Worm (Caenorhabditis elegans) whole organism, L4 larva: ENCODE results near the gene Y43H11AL.1.

Experiments
- F49E8.2 ChIP-seq: sonication (generic microtip); optimal IDR thresholded peaks from 2 replicates; lab custom pipeline; 2016; ENCODE audit warnings: missing compliant biosample characterization, mild to moderate bottlenecking, missing genetic modification characterization, borderline replicate concordance
- R02D3.7 ChIP-seq: fragments of 150-350 bp; sonication (generic microtip); optimal IDR thresholded peaks from 3 replicates; lab custom pipeline; 2014; ENCODE audit warnings: missing biosample characterization, missing genetic modification characterization
- T20F7.1 ChIP-seq: fragments of 200-800 bp; sonication (Bioruptor generic); optimal IDR thresholded peaks from 2 replicates; lab custom pipeline; 2018; ENCODE audit warnings: mild to moderate bottlenecking, missing genetic modification characterization, missing compliant biosample characterization
- Y105C5A.15 ChIP-seq: fragments of 200-800 bp; sonication (Bioruptor generic); IDR thresholded peaks from 2 replicates; pipeline ENCODE4 v1.3.6; 2022; ENCODE audit warnings: missing genetic modification characterization, missing compliant biosample characterization
- ama-1 ChIP-seq: fragments of 150-350 bp; optimal IDR thresholded peaks from 2 replicates; lab custom pipeline; 2014; ENCODE audit warnings: inconsistent platforms, mixed read lengths
- ceh-20 ChIP-seq: fragments of 200-800 bp; sonication (Bioruptor generic); IDR thresholded peaks from 2 replicates; pipeline ENCODE4 v1.3.6; 2022; ENCODE audit warnings: missing genetic modification reagents, missing genetic modification characterization, missing compliant biosample characterization
- cey-2 ChIP-seq: sonication (generic microtip); optimal IDR thresholded peaks from 3 replicates; lab custom pipeline; 2017; ENCODE audit warnings: missing genetic modification characterization, mild to moderate bottlenecking, missing compliant biosample characterization, antibody characterized with exemption, borderline replicate concordance; ENCODE audit not compliant: insufficient read depth
- ctbp-1 ChIP-seq: fragments of 200-800 bp; sonication (Bioruptor generic); IDR thresholded peaks from 2 replicates; pipeline ENCODE4 v1.3.6; 2022; ENCODE audit warnings: missing genetic modification reagents, missing genetic modification characterization, missing compliant biosample characterization
- daf-12 ChIP-seq: fragments of 150-350 bp; optimal IDR thresholded peaks from 2 replicates; lab custom pipeline; 2014; ENCODE audit warnings: missing biosample characterization, missing genetic modification reagents, missing genetic modification characterization
- daf-16 ChIP-seq, 3 experiments: sonication (generic microtip); optimal IDR thresholded peaks; 2 replicates each; lab custom pipeline; 2016 to 2017; ENCODE audit warnings: missing genetic modification characterization in 3 of 3, missing genetic modification reagents in 3 of 3, mild to moderate bottlenecking in 2 of 3, missing compliant biosample characterization in 2 of 3, missing biosample characterization in 1 of 3, moderate library complexity in 1 of 3
- dmd-6 ChIP-seq: fragments of 200-800 bp; sonication (Bioruptor generic); IDR thresholded peaks from 2 replicates; pipeline ENCODE4 v1.3.6; 2022; ENCODE audit warnings: missing genetic modification reagents, missing genetic modification characterization, missing compliant biosample characterization
- dpl-1 ChIP-seq: fragments of 150-350 bp; optimal IDR thresholded peaks from 2 replicates; lab custom pipeline; 2014; ENCODE audit warnings: missing biosample characterization, missing genetic modification reagents, missing genetic modification characterization
- dve-1 ChIP-seq: sonication (generic microtip); optimal IDR thresholded peaks from 2 replicates; lab custom pipeline; 2017; ENCODE audit warnings: antibody characterized with exemption, mild to moderate bottlenecking, missing genetic modification characterization, missing compliant biosample characterization; ENCODE audit not compliant: insufficient read depth
- egl-27 ChIP-seq: sonication (generic microtip); optimal IDR thresholded peaks from 3 replicates; lab custom pipeline; 2017; ENCODE audit warnings: missing biosample characterization, missing genetic modification reagents, missing genetic modification characterization
- gei-8 ChIP-seq: fragments of 200-800 bp; sonication (Bioruptor generic); optimal IDR thresholded peaks from 2 replicates; lab custom pipeline; 2018; ENCODE audit warnings: mild to moderate bottlenecking, missing genetic modification characterization, missing compliant biosample characterization
- lim-7 ChIP-seq: fragments of 200-800 bp; sonication (Bioruptor generic); IDR thresholded peaks from 2 replicates; pipeline ENCODE4 v1.3.6; 2022; ENCODE audit warnings: missing genetic modification characterization, missing compliant biosample characterization
- lin-39 ChIP-seq: fragments of 150-350 bp; optimal IDR thresholded peaks from 2 replicates; lab custom pipeline; 2014; ENCODE audit warnings: missing biosample characterization, missing genetic modification reagents, missing genetic modification characterization
- mdl-1 ChIP-seq, 2 experiments: fragments of 150-350 bp in 1 of 2; sonication (generic microtip) in 1 of 2; optimal IDR thresholded peaks; 2 replicates each; lab custom pipeline; 2014 to 2017; ENCODE audit warnings: missing biosample characterization in 2 of 2, missing genetic modification characterization in 2 of 2
- mdt-29 ChIP-seq: fragments of 200-800 bp; sonication (Bioruptor generic); IDR thresholded peaks from 2 replicates; pipeline ENCODE4 v1.3.6; 2022; ENCODE audit warnings: missing genetic modification reagents, missing genetic modification characterization, missing compliant biosample characterization
- mep-1 ChIP-seq: fragments of 150-350 bp; sonication (generic microtip); optimal IDR thresholded peaks from 3 replicates; lab custom pipeline; 2014; ENCODE audit warnings: missing biosample characterization, missing genetic modification characterization
- mxl-2 ChIP-seq: fragments of 200-800 bp; sonication (Bioruptor generic); conservative IDR thresholded peaks from 2 replicates; pipeline ENCODE4 v1.3.6; 2022; ENCODE audit warnings: missing genetic modification reagents, missing genetic modification characterization, missing compliant biosample characterization
- mxl-3 ChIP-seq: fragments of 200-800 bp; sonication (Bioruptor generic); optimal IDR thresholded peaks from 2 replicates; lab custom pipeline; 2018; ENCODE audit warnings: mild to moderate bottlenecking, missing genetic modification characterization, missing compliant biosample characterization
- nhr-11 ChIP-seq: fragments of 150-350 bp; optimal IDR thresholded peaks from 2 replicates; lab custom pipeline; 2014; ENCODE audit warnings: missing biosample characterization, missing genetic modification characterization
- nhr-28 ChIP-seq: fragments of 150-350 bp; optimal IDR thresholded peaks from 2 replicates; lab custom pipeline; 2014; ENCODE audit warnings: missing biosample characterization, missing genetic modification characterization
- nhr-41 ChIP-seq: fragments of 200-800 bp; sonication (Bioruptor generic); IDR thresholded peaks from 2 replicates; pipeline ENCODE4 v1.3.6; 2022; ENCODE audit warnings: missing genetic modification reagents, missing genetic modification characterization, missing compliant biosample characterization
- nhr-42 ChIP-seq: fragments of 200-800 bp; sonication (Bioruptor generic); IDR thresholded peaks from 2 replicates; pipeline ENCODE4 v1.3.6; 2022; ENCODE audit warnings: missing genetic modification characterization, missing compliant biosample characterization
- nhr-6 ChIP-seq: fragments of 150-350 bp; optimal IDR thresholded peaks from 2 replicates; lab custom pipeline; 2014; ENCODE audit warnings: missing biosample characterization, missing genetic modification characterization
- nhr-76 ChIP-seq: fragments of 150-350 bp; optimal IDR thresholded peaks from 2 replicates; lab custom pipeline; 2014; ENCODE audit warnings: missing biosample characterization, missing genetic modification characterization
- pha-4 ChIP-seq, 2 experiments: fragments of 150-350 bp in 1 of 2; fragments of 200-800 bp in 1 of 2; sonication (Bioruptor generic) in 1 of 2; IDR thresholded peaks in 1 of 2; optimal IDR thresholded peaks in 1 of 2; 2 replicates each; pipeline versions ENCODE4 v1.3.6 to Lab custom; 2014 to 2022; ENCODE audit warnings: missing genetic modification characterization in 2 of 2, missing genetic modification reagents in 2 of 2, missing biosample characterization in 1 of 2, missing compliant biosample characterization in 1 of 2
- php-3 ChIP-seq: fragments of 200-800 bp; sonication (Bioruptor generic); IDR thresholded peaks from 2 replicates; pipeline ENCODE4 v1.3.6; 2022; ENCODE audit warnings: missing genetic modification reagents, missing genetic modification characterization, missing compliant biosample characterization
- pqm-1 ChIP-seq: sonication (generic microtip); optimal IDR thresholded peaks from 2 replicates; lab custom pipeline; 2017; ENCODE audit warnings: missing biosample characterization, missing genetic modification characterization
- saeg-2 ChIP-seq: fragments of 200-800 bp; sonication (Bioruptor generic); IDR thresholded peaks from 2 replicates; pipeline ENCODE4 v1.3.6; 2022; ENCODE audit warnings: missing genetic modification reagents, missing genetic modification characterization, missing compliant biosample characterization
- snpc-4 ChIP-seq: fragments of 150-350 bp; optimal IDR thresholded peaks from 2 replicates; lab custom pipeline; 2014; ENCODE audit warnings: missing biosample characterization, missing genetic modification characterization
- spr-1 ChIP-seq: sonication (generic microtip); optimal IDR thresholded peaks from 2 replicates; lab custom pipeline; 2016; ENCODE audit warnings: mild to moderate bottlenecking, missing genetic modification characterization, missing compliant biosample characterization
- tag-97 ChIP-seq: fragments of 200-800 bp; sonication (Bioruptor generic); IDR thresholded peaks from 2 replicates; pipeline ENCODE4 v1.3.6; 2022; ENCODE audit warnings: missing genetic modification characterization, missing compliant biosample characterization
- unc-39 ChIP-seq: sonication (generic microtip); optimal IDR thresholded peaks from 2 replicates; lab custom pipeline; 2017; ENCODE audit warnings: missing biosample characterization, missing genetic modification characterization
- unc-62 ChIP-seq, 3 experiments: fragments of 150-350 bp in 1 of 3; sonication (generic microtip); optimal IDR thresholded peaks in 2 of 3; peaks in 1 of 3; 1 replicate in 1 of 3; 2 replicates in 2 of 3; lab custom pipeline; 2014 to 2017; ENCODE audit warnings: missing biosample characterization in 3 of 3, missing genetic modification characterization in 3 of 3, missing genetic modification reagents in 3 of 3, missing genotype in 1 of 3
- zag-1 ChIP-seq: fragments of 150-350 bp; optimal IDR thresholded peaks from 2 replicates; lab custom pipeline; 2014; ENCODE audit warnings: missing biosample characterization, missing genetic modification characterization

Gene Y43H11AL.1

DNA sequence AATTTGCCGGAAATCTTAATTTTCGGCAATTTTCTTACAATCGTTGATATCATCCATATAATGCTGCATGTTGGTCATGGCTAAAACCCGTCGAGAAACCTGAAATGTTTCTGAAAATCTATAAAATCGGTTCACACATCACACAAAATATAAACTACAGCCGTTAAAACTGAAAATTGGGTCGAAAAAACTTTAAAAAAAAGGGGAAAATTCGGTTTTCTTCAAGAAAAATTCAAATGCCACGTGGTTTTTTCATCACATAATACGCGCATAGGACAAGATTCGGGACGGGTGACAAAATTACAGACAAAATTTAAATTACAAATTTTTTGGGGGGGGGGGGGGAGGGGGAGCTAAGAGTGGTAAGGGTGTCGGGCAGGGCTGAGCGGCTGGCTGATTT lies at the start of gene Y43H11AL.1:
Gene Y43H11AL.1, minus strand, starts transcription at position 101 of the 400 bp plus-strand sequence.
- no peak for TF ChIP-seq mxl-2 (GFP tag; lab: Robert Waterston, UW)
- no peak for TF ChIP-seq mdl-1 (tag; optimal IDR thresholded peaks at IDR 0.05; lab: Kevin White, UChicago)

ce11 chrII:278636-279035 lies 46.1 kb upstream of the Y43H11AL.1 start, which contains the start of gene B0432.8:
TSS of gene B0432.8 (minus strand) at chrII:278736.
- TF ChIP-seq unc-39 (tag; lab: Kevin White, UChicago) (no peak), saeg-2 (GFP tag; lab: Robert Waterston, UW) (no peak), T20F7.1 (GFP tag; lab: Kevin White, UChicago) (no peak)

DNA sequence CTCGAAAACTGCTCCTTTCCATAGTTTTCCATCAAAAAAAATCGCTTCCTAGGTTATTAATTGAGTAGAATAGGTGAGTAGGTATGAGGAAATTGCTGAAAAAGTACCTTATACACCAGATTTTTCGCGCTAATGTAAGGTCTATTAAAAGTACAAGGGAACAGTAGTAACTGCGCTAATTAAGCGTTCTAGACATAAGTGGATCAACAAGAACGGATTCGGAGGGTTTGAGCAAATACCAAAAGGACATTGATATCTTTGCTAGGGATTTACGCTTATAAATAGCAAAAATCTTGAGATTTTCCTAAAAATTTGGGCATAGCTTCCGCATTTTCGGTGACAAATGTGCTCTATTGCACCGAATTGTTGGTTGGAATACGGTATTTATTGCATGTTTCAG lies 41.3 kb upstream of the Y43H11AL.1 start, which contains the start of gene B0432.7:
Gene B0432.7, minus strand, starts transcription at position 101 of the 400 bp plus-strand sequence.
- TF ChIP-seq unc-62 (GFP tag; optimal IDR thresholded peaks at IDR 0.05 in 1 of 2; lab: Kevin White, UChicago) = no peak
- TF ChIP-seq unc-62 (tag; optimal IDR thresholded peaks at IDR 0.05; lab: Kevin White, UChicago) = no peak
- TF ChIP-seq mep-1 (tag; lab: Kevin White, UChicago) = no peak
- no peak for TF ChIP-seq lim-7
- TF ChIP-seq dmd-6 (GFP tag; lab: Robert Waterston, UW) = no peak
- TF ChIP-seq lin-39 = no peak
- no peak for TF ChIP-seq dve-1 (tag; lab: Kevin White, UChicago)
- no peak for TF ChIP-seq F49E8.2
- no peak for TF ChIP-seq R02D3.7
- no peak for TF ChIP-seq nhr-41 (GFP tag; lab: Robert Waterston, UW)
- TF ChIP-seq nhr-11 (tag; lab: Kevin White, UChicago) = no peak
- no peak for TF ChIP-seq cey-2 (tag; lab: Kevin White, UChicago)
- TF ChIP-seq ama-1 (lab: Kevin White, UChicago) = no peak
- TF ChIP-seq snpc-4 (tag; lab: Kevin White, UChicago) = no peak
- no peak for TF ChIP-seq spr-1 (tag; lab: Kevin White, UChicago)

DNA sequence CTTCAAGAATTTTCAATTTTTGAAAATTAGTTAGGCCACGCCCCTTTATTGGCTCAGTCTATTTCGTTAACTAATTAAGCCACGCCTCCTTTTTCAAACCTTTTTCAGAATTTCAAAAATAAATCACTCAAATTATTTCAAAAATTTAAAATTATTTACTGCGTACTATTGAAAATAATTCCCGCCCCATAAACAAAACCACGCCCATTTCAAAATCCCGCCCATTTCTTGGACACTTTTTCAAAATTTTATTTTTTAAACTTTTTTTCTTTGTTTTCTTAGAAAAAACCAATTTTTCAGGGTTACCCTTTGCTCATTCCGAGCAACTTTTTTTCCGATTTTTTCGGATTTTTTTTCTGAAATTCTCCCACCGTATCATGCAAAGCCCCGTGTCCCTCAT lies 31.5 kb upstream of the Y43H11AL.1 start, which contains the start of gene B0432.14:
Gene B0432.14, plus strand, starts transcription at position 301 of the 400 bp plus-strand sequence.
- TF ChIP-seq lim-7 (no peak), nhr-76 (no peak), daf-12 (tag; lab: Kevin White, UChicago) (no peak), mxl-3 (GFP tag; lab: Kevin White, UChicago) (no peak), daf-16 (GFP tag; optimal IDR thresholded peaks at IDR 0.05; lab: Kevin White, UChicago) (no peak), daf-16 (tag; optimal IDR thresholded peaks at IDR 0.05; lab: Kevin White, UChicago) (no peak), dpl-1 (GFP tag; lab: Kevin White, UChicago) (no peak), T20F7.1 (GFP tag; lab: Kevin White, UChicago) (no peak), ctbp-1 (no peak), nhr-6 (tag; lab: Kevin White, UChicago) (no peak), pha-4 (GFP tag; IDR thresholded peaks at IDR 0.05; lab: Robert Waterston, UW) (no peak), pha-4 (tag; optimal IDR thresholded peaks at IDR 0.05; lab: Kevin White, UChicago) (no peak), nhr-28 (tag; lab: Kevin White, UChicago) (no peak), egl-27 (tag; lab: Kevin White, UChicago) (no peak), gei-8 (GFP tag; lab: Kevin White, UChicago) (no peak)
- TF ChIP-seq, all 104 proteins: peak for 0

- TF ChIP-seq php-3 (GFP tag; lab: Robert Waterston, UW) (no peak), nhr-6 (tag; lab: Kevin White, UChicago) (no peak), unc-62 (GFP tag; optimal IDR thresholded peaks at IDR 0.05 in 1 of 2; lab: Kevin White, UChicago) (no peak), unc-62 (tag; optimal IDR thresholded peaks at IDR 0.05; lab: Kevin White, UChicago) (no peak), zag-1 (tag; lab: Kevin White, UChicago) (no peak), Y105C5A.15 (GFP tag; lab: Robert Waterston, UW) (no peak), mdt-29 (GFP tag; lab: Robert Waterston, UW) (no peak), R02D3.7 (no peak), ceh-20 (GFP tag; lab: Robert Waterston, UW) (no peak), nhr-42 (no peak), mxl-2 (GFP tag; lab: Robert Waterston, UW) (no peak), F49E8.2 (no peak), pqm-1 (tag; lab: Kevin White, UChicago) (no peak), snpc-4 (tag; lab: Kevin White, UChicago) (no peak), tag-97 (no peak)
Observed at ce11 chrII:263563-263962, 31.0 kb upstream of the Y43H11AL.1 start, which contains the start of gene scc-2. TSS of gene scc-2 (minus strand) at chrII:263663.
